Worm (Caenorhabditis elegans): ENCODE data around the gene spp-9.
A peak's percentile ranks its signal among the peaks of the same experiment; 100 is the strongest.

The spp-9 gene

ce11 chrX:11471893-11472292 lies 15.7 kb upstream of the spp-9 start (continued):
- TF ChIP-seq snpc-1.2 (GFP tag; IDR thresholded peaks at IDR 0.05) (peak; percentile 45; the same call in 1 of the 2 replicates), ztf-11 (tag; optimal IDR thresholded peaks at IDR 0.05) (no peak), T26A8.4 (GFP tag; IDR thresholded peaks at IDR 0.05) (peak; percentile 32; the same call in 1 of the 2 replicates), rbr-2 (tag; optimal IDR thresholded peaks at IDR 0.05) (peak; percentile 65), lin-38 (GFP tag; IDR thresholded peaks at IDR 0.05) (no peak), hif-1 (tag; optimal IDR thresholded peaks at IDR 0.05) (peak in 1 of 2 experiments; percentile 86), madf-9 (GFP tag; conservative IDR thresholded peaks at IDR 0.05) (peak; percentile 76; the same call in 1 of the 2 replicates), gei-8 (GFP tag; optimal IDR thresholded peaks at IDR 0.05) (peak; percentile 16), ces-1 (GFP tag; optimal IDR thresholded peaks at IDR 0.05) (no peak), ctbp-1 (GFP tag; IDR thresholded peaks at IDR 0.05) (peak; percentile 86), aly-2 (tag; optimal IDR thresholded peaks at IDR 0.05) (no peak), aha-1 (tag) (peak; percentile 96), nhr-111 (GFP tag; optimal IDR thresholded peaks at IDR 0.05) (no peak), nhr-28 (tag; optimal IDR thresholded peaks at IDR 0.05) (peak; percentile 82), nhr-48 (tag; optimal IDR thresholded peaks at IDR 0.05) (peak; percentile 28), pha-4 (GFP tag; IDR thresholded peaks at IDR 0.05) (0 out of 2 replicates have a peak, but pooled peaks have one; percentile 44), pha-4 (tag; optimal IDR thresholded peaks at IDR 0.05) (no peak), F37D6.2 (tag; optimal IDR thresholded peaks at IDR 0.05) (peak; percentile 76), ceh-28 (tag; optimal IDR thresholded peaks at IDR 0.05) (no peak), nhr-25 (tag; optimal IDR thresholded peaks at IDR 0.05; ENCODE audit: borderline replicate concordance, insufficient read depth) (no peak), nhr-10 (tag; optimal IDR thresholded peaks at IDR 0.05) (peak; percentile 20), mxl-2 (GFP tag; conservative IDR thresholded peaks at IDR 0.05) (no peak), hmg-1.1 (GFP tag; IDR thresholded peaks at IDR 0.05) (peak; percentile 74; the same call in 1 of the 2 replicates), jun-1 (tag; optimal IDR thresholded peaks at IDR 0.05) (no peak), nhr-77 (tag; optimal IDR thresholded peaks at IDR 0.05) (peak; percentile 12), cey-2 (tag; optimal IDR thresholded peaks at IDR 0.05; ENCODE audit: borderline replicate concordance, insufficient read depth) (no peak), daf-12 (tag; optimal IDR thresholded peaks at IDR 0.05) (no peak), lir-3 (tag; optimal IDR thresholded peaks at IDR 0.05) (no peak), mes-2 (tag; optimal IDR thresholded peaks at IDR 0.05; ENCODE audit: poor library complexity, severe bottlenecking) (peak; percentile 35), ceh-82 (tag; optimal IDR thresholded peaks at IDR 0.05) (no peak), nhr-6 (tag; optimal IDR thresholded peaks at IDR 0.05) (no peak), zip-2 (tag; optimal IDR thresholded peaks at IDR 0.05) (no peak), fos-1 (tag; optimal IDR thresholded peaks at IDR 0.05) (no peak), mdl-1 (tag; optimal IDR thresholded peaks at IDR 0.05) (peak in 1 of 2 experiments; percentile 90), F44E2.7 (GFP tag; IDR thresholded peaks at IDR 0.05) (no peak), unc-39 (tag; optimal IDR thresholded peaks at IDR 0.05) (no peak), php-3 (GFP tag; IDR thresholded peaks at IDR 0.05) (no peak), hlh-30 (tag; optimal IDR thresholded peaks at IDR 0.05; ENCODE audit: insufficient read depth) (peak; percentile 99), Y75B8A.6 (GFP tag; IDR thresholded peaks at IDR 0.05) (no peak), egl-27 (tag; optimal IDR thresholded peaks at IDR 0.05) (no peak), Y105C5A.15 (GFP tag; IDR thresholded peaks at IDR 0.05) (no peak), F49E8.2 (tag; optimal IDR thresholded peaks at IDR 0.05; ENCODE audit: borderline replicate concordance) (no peak), dpl-1 (GFP tag; optimal IDR thresholded peaks at IDR 0.05) (peak; percentile 54), mdt-29 (GFP tag; IDR thresholded peaks at IDR 0.05) (0 out of 2 replicates have a peak, but pooled peaks have one; percentile 13), unc-62 (GFP tag; optimal IDR thresholded peaks at IDR 0.05 in 1 of 2) (peak in 1 of 2 experiments; percentile 98), unc-62 (tag; optimal IDR thresholded peaks at IDR 0.05) (no peak), nhr-41 (GFP tag; IDR thresholded peaks at IDR 0.05) (no peak), lin-29 (GFP tag; IDR thresholded peaks at IDR 0.05) (no peak), egl-43 (GFP tag; IDR thresholded peaks at IDR 0.05) (peak; percentile 80), lin-39 (tag; optimal IDR thresholded peaks at IDR 0.05) (no peak), duxl-1 (tag; optimal IDR thresholded peaks at IDR 0.05; ENCODE audit: poor library complexity) (no peak)

All from whole organism, L4 larva.